Fruit fly (Drosophila melanogaster): ENCODE measurements around the gene CG5280.
A peak's percentile ranks its signal among the peaks of the same experiment; 100 is the strongest.

The CG5280 gene

dm6 chr3L:8950955-8951354, 39.1 kb downstream of the CG5280 start (continued):
- TF ChIP-seq mam (GFP tag; optimal IDR thresholded peaks at IDR 0.05) (no peak), CG11093 (GFP tag; IDR thresholded peaks at IDR 0.05) (no peak), MTF-1 (GFP tag; optimal IDR thresholded peaks at IDR 0.05; ENCODE audit: borderline replicate concordance) (no peak), CG30403 (GFP tag; optimal IDR thresholded peaks at IDR 0.05) (peak; percentile 26), CG31388 (GFP tag; optimal IDR thresholded peaks at IDR 0.05) (no peak), gcm2 (GFP tag; optimal IDR thresholded peaks at IDR 0.05) (no peak), Dfd (GFP tag; optimal IDR thresholded peaks at IDR 0.05) (no peak), sug (tag; optimal IDR thresholded peaks at IDR 0.05) (no peak), Dad (GFP tag; optimal IDR thresholded peaks at IDR 0.05) (no peak), lola (GFP tag; optimal IDR thresholded peaks at IDR 0.05) (peak in 1 of 3 experiments; percentile 50), CG11504 (tag; optimal IDR thresholded peaks at IDR 0.05) (peak; percentile 81), insv (GFP tag; optimal IDR thresholded peaks at IDR 0.05) (no peak), sd (tag; optimal IDR thresholded peaks at IDR 0.05) (peak; percentile 2), emc (GFP tag; optimal IDR thresholded peaks at IDR 0.05) (no peak), CG3407 (GFP tag; optimal IDR thresholded peaks at IDR 0.05) (no peak), CG4360 (GFP tag; IDR thresholded peaks at IDR 0.05) (no peak), Spps (tag; optimal IDR thresholded peaks at IDR 0.05) (no peak), Atf3 (GFP tag; optimal IDR thresholded peaks at IDR 0.05) (no peak), CG8290 (GFP tag; optimal IDR thresholded peaks at IDR 0.05) (no peak), CG8290 (tag; optimal IDR thresholded peaks at IDR 0.05) (no peak), tll (GFP tag; optimal IDR thresholded peaks at IDR 0.05) (no peak), CG10543 (GFP tag; optimal IDR thresholded peaks at IDR 0.05) (no peak), CG5245 (GFP tag; optimal IDR thresholded peaks at IDR 0.05) (no peak), CG18599 (GFP tag; optimal IDR thresholded peaks at IDR 0.05) (peak; percentile 56), az2 (GFP tag; optimal IDR thresholded peaks at IDR 0.05) (peak; percentile 45), CG15269 (tag; optimal IDR thresholded peaks at IDR 0.05) (peak; percentile 70), CG18011 (GFP tag; optimal IDR thresholded peaks at IDR 0.05) (no peak), CG12104 (GFP tag; optimal IDR thresholded peaks at IDR 0.05) (peak; percentile 51), Nf-YB (GFP tag; optimal IDR thresholded peaks at IDR 0.05) (peak; percentile 26), Chrac-16 (GFP tag; optimal IDR thresholded peaks at IDR 0.05) (peak; percentile 18), B-H1 (GFP tag; IDR thresholded peaks at IDR 0.05) (no peak), CG13424 (tag; optimal IDR thresholded peaks at IDR 0.05) (peak; percentile 71), onecut (GFP tag; IDR thresholded peaks at IDR 0.05) (no peak), CG42726 (GFP tag; IDR thresholded peaks at IDR 0.05; ENCODE audit: partially characterized antibody) (no peak), Blimp-1 (GFP tag; optimal IDR thresholded peaks at IDR 0.05) (peak; percentile 69), klu (GFP tag; IDR thresholded peaks at IDR 0.05) (no peak), hth (optimal IDR thresholded peaks at IDR 0.05) (no peak), Tbp (GFP tag; optimal IDR thresholded peaks at IDR 0.05) (no peak), CG16815 (GFP tag; optimal IDR thresholded peaks at IDR 0.05) (no peak), CG2889 (GFP tag; IDR thresholded peaks at IDR 0.05) (no peak), Doc3 (GFP tag; IDR thresholded peaks at IDR 0.05; ENCODE audit: partially characterized antibody) (no peak), gem (tag; optimal IDR thresholded peaks at IDR 0.05) (peak; percentile 76), lab (GFP tag; optimal IDR thresholded peaks at IDR 0.05) (peak; percentile 11), CG8388 (GFP tag; optimal IDR thresholded peaks at IDR 0.05) (peak; percentile 46), CG17186 (GFP tag; optimal IDR thresholded peaks at IDR 0.05) (no peak), CG7357 (GFP tag; IDR thresholded peaks at IDR 0.05) (no peak), CG10209 (GFP tag; optimal IDR thresholded peaks at IDR 0.05) (peak; percentile 59), Dp (GFP tag; optimal IDR thresholded peaks at IDR 0.05) (no peak), sob (GFP tag; IDR thresholded peaks at IDR 0.05) (no peak), ind (GFP tag; optimal IDR thresholded peaks at IDR 0.05) (peak; percentile 57), CG13775 (GFP tag; optimal IDR thresholded peaks at IDR 0.05) (peak; percentile 23)
